Fruit fly (Drosophila melanogaster) whole organism, wandering third instar larva: Measurements from ENCODE around the gene Shab.

Experiments
- Abd-B ChIP-seq: fragments of >200 bp; optimal IDR thresholded peaks from 2 replicates; lab custom pipeline; 2017; ENCODE audit warnings: missing biosample characterization, missing genetic modification characterization
- CG32264 ChIP-seq: fragments of 200-800 bp; sonication (Bioruptor generic); optimal IDR thresholded peaks from 2 replicates; lab custom pipeline; 2016; ENCODE audit warnings: missing biosample characterization, missing genetic modification characterization
- CG9705 ChIP-seq: fragments of 200-800 bp; sonication (Bioruptor generic); optimal IDR thresholded peaks from 2 replicates; lab custom pipeline; 2018; ENCODE audit warnings: missing biosample characterization, mild to moderate bottlenecking, missing genetic modification characterization
- CrebA ChIP-seq: fragments of 200-800 bp; sonication (Bioruptor generic); optimal IDR thresholded peaks from 2 replicates; lab custom pipeline; 2016; ENCODE audit warnings: missing biosample characterization, mild to moderate bottlenecking, missing genetic modification characterization, borderline replicate concordance
- Dfd ChIP-seq: fragments of >200 bp; optimal IDR thresholded peaks from 2 replicates; lab custom pipeline; 2017; ENCODE audit warnings: missing biosample characterization, missing genetic modification characterization
- Dif ChIP-seq: fragments of 200-275, 200-300 bp; sonication (Bioruptor generic); optimal IDR thresholded peaks from 2 replicates; lab custom pipeline; 2018; ENCODE audit warnings: missing biosample characterization, missing genetic modification characterization; ENCODE audit not compliant: partially characterized antibody
- GATAd ChIP-seq: sonication (Bioruptor generic); optimal IDR thresholded peaks from 2 replicates; lab custom pipeline; 2016; ENCODE audit warnings: missing biosample characterization, missing genetic modification characterization
- HLH106 ChIP-seq: fragments of 200-800 bp; optimal IDR thresholded peaks from 3 replicates; lab custom pipeline; 2019; ENCODE audit warnings: missing biosample characterization, mild to moderate bottlenecking, missing genetic modification characterization, moderate library complexity
- Hnf4 ChIP-seq: fragments of 200-800 bp; sonication (Bioruptor generic); optimal IDR thresholded peaks from 2 replicates; lab custom pipeline; 2016; ENCODE audit warnings: missing biosample characterization, mild to moderate bottlenecking, missing genetic modification characterization
- Hr78 ChIP-seq: fragments of >200 bp; optimal IDR thresholded peaks from 2 replicates; lab custom pipeline; 2017; ENCODE audit warnings: missing biosample characterization, missing genetic modification characterization
- Hr83 ChIP-seq: fragments of 200-300 bp; sonication (Bioruptor generic); optimal IDR thresholded peaks from 2 replicates; lab custom pipeline; 2016; ENCODE audit warnings: missing biosample characterization, mild to moderate bottlenecking, missing genetic modification characterization, moderate library complexity; ENCODE audit not compliant: poor library complexity, severe bottlenecking
- Jra ChIP-seq: sonication (Bioruptor generic); optimal IDR thresholded peaks from 2 replicates; lab custom pipeline; 2016; ENCODE audit warnings: missing biosample characterization, missing genetic modification characterization
- Mio ChIP-seq: sonication (Bioruptor generic); optimal IDR thresholded peaks from 2 replicates; lab custom pipeline; 2016; ENCODE audit warnings: missing biosample characterization, missing genetic modification characterization
- Myc ChIP-seq: fragments of >200 bp; optimal IDR thresholded peaks from 2 replicates; lab custom pipeline; 2017
- N ChIP-seq: fragments of >200 bp; optimal IDR thresholded peaks from 2 replicates; lab custom pipeline; 2018; ENCODE audit warnings: missing biosample characterization, missing external identifiers, missing genetic modification characterization
- OdsH ChIP-seq: fragments of 200-800 bp; sonication (Bioruptor generic); optimal IDR thresholded peaks from 2 replicates; lab custom pipeline; 2016; ENCODE audit warnings: missing biosample characterization, mild to moderate bottlenecking, missing genetic modification characterization
- Rel ChIP-seq, 2 experiments: fragments of 200-800 bp; sonication (Bioruptor generic) in 1 of 2; optimal IDR thresholded peaks; 2 replicates in 1 of 2; 3 replicates in 1 of 2; lab custom pipeline; 2016 to 2019; ENCODE audit warnings: mild to moderate bottlenecking in 2 of 2, missing biosample characterization in 2 of 2, missing genetic modification characterization in 2 of 2, moderate library complexity in 1 of 2
- Sp1 ChIP-seq: fragments of 200-800 bp; sonication (Bioruptor generic); optimal IDR thresholded peaks from 3 replicates; lab custom pipeline; 2019; ENCODE audit warnings: missing biosample characterization, mild to moderate bottlenecking, missing genetic modification characterization, moderate library complexity
- Vsx2 ChIP-seq: fragments of 200-300, 225-300 bp; sonication (Bioruptor generic); optimal IDR thresholded peaks from 2 replicates; lab custom pipeline; 2018; ENCODE audit warnings: missing biosample characterization, missing genetic modification characterization; ENCODE audit not compliant: partially characterized antibody
- br ChIP-seq: fragments of 200-800 bp; sonication (Bioruptor generic); optimal IDR thresholded peaks from 2 replicates; lab custom pipeline; 2016; ENCODE audit warnings: missing biosample characterization, missing genetic modification characterization
- brk ChIP-seq: fragments of 200-800 bp; sonication (Bioruptor generic); optimal IDR thresholded peaks from 2 replicates; lab custom pipeline; 2016; ENCODE audit warnings: missing biosample characterization, mild to moderate bottlenecking, missing genetic modification characterization
- dl ChIP-seq, 2 experiments: fragments of 175-275, 200-275 bp in 1 of 2; fragments of 200-275 bp in 1 of 2; sonication (Bioruptor generic); optimal IDR thresholded peaks; lab custom pipeline; 2018; ENCODE audit warnings: mild to moderate bottlenecking in 2 of 2, missing biosample characterization in 2 of 2, missing genetic modification characterization in 2 of 2, moderate library complexity in 2 of 2; ENCODE audit not compliant: partially characterized antibody in 2 of 2, insufficient read depth in 1 of 2
- dmrt93B ChIP-seq: fragments of 200-800 bp; sonication (Bioruptor generic); optimal IDR thresholded peaks from 2 replicates; lab custom pipeline; 2018; ENCODE audit warnings: missing biosample characterization, mild to moderate bottlenecking, missing genetic modification characterization
- dsf ChIP-seq: sonication (Bioruptor generic); optimal IDR thresholded peaks from 2 replicates; lab custom pipeline; 2016; ENCODE audit warnings: missing biosample characterization, missing genetic modification characterization, borderline replicate concordance
- ey ChIP-seq: fragments of 200-800 bp; sonication (Bioruptor generic); optimal IDR thresholded peaks from 2 replicates; lab custom pipeline; 2016; ENCODE audit warnings: missing biosample characterization, missing genetic modification characterization
- foxo ChIP-seq, 2 experiments: fragments of 200-800 bp; sonication (Bioruptor generic); optimal IDR thresholded peaks; 2 replicates in 1 of 2; 3 replicates in 1 of 2; lab custom pipeline; 2016 to 2017; ENCODE audit warnings: missing biosample characterization in 2 of 2, missing genetic modification characterization in 2 of 2
- fru ChIP-seq: fragments of 200-800 bp; sonication (Bioruptor generic); optimal IDR thresholded peaks from 3 replicates; lab custom pipeline; 2016; ENCODE audit warnings: missing biosample characterization, mild to moderate bottlenecking, missing genetic modification characterization
- h ChIP-seq: fragments of 200-800 bp; sonication (Bioruptor generic); optimal IDR thresholded peaks from 3 replicates; lab custom pipeline; 2016; ENCODE audit warnings: missing biosample characterization, mild to moderate bottlenecking, missing genetic modification characterization
- jim ChIP-seq: fragments of 175-275, 200-325 bp; sonication (Bioruptor generic); optimal IDR thresholded peaks from 2 replicates; lab custom pipeline; 2016; ENCODE audit warnings: missing biosample characterization, mild to moderate bottlenecking, missing genetic modification characterization
- lola ChIP-seq: fragments of >200 bp; optimal IDR thresholded peaks from 2 replicates; lab custom pipeline; 2017; ENCODE audit warnings: missing biosample characterization, missing genetic modification characterization
- pan ChIP-seq: fragments of >200 bp; optimal IDR thresholded peaks from 2 replicates; lab custom pipeline; 2017
- psq ChIP-seq: fragments of 200-800 bp; sonication (Bioruptor generic); optimal IDR thresholded peaks from 3 replicates; lab custom pipeline; 2017; ENCODE audit warnings: missing biosample characterization, mild to moderate bottlenecking, missing genetic modification characterization, moderate library complexity
- rgr ChIP-seq: fragments of 200-800 bp; sonication (Bioruptor generic); optimal IDR thresholded peaks from 3 replicates; lab custom pipeline; 2016; ENCODE audit warnings: missing biosample characterization, mild to moderate bottlenecking, missing genetic modification characterization
- sage ChIP-seq: fragments of 200-800 bp; sonication (Bioruptor generic); optimal IDR thresholded peaks from 2 replicates; lab custom pipeline; 2016; ENCODE audit warnings: missing biosample characterization, mild to moderate bottlenecking, missing genetic modification characterization
- sv ChIP-seq: fragments of 200-800 bp; sonication (Bioruptor generic); optimal IDR thresholded peaks from 3 replicates; lab custom pipeline; 2016; ENCODE audit warnings: missing biosample characterization, missing genetic modification characterization
- tai ChIP-seq: sonication (Bioruptor generic); optimal IDR thresholded peaks from 2 replicates; lab custom pipeline; 2016; ENCODE audit warnings: missing biosample characterization, missing genetic modification characterization
- usp ChIP-seq: fragments of >200 bp; optimal IDR thresholded peaks from 2 replicates; lab custom pipeline; 2017; ENCODE audit warnings: missing biosample characterization, missing genetic modification characterization
- woc ChIP-seq: sonication (Bioruptor generic); optimal IDR thresholded peaks from 2 replicates; lab custom pipeline; 2016; ENCODE audit warnings: missing biosample characterization, mild to moderate bottlenecking, missing genetic modification characterization

The Shab gene

DNA sequence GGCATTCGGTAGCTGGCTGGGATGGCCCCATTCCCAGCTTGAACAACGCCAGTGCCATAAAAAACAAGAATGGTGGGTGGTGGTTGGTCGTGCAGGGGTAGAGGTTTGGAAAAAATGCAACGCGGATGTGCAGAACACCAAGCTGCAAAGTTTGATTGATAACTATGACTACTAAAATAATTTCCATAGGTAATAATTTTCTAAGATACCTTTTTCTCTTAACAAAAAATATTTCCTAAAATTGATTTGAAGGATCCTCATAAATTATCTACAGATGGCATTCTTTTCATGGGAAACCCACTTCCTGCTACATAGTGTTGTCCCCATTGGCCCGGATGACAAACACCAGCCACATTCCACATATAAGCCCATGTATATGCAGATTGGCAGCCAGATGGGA, 46.5 kb upstream of the Shab start:
- TF ChIP-seq Myc (lab: Kevin White, UChicago) (no peak), ey (peak; percentile 2), HLH106 (tag; lab: Kevin White, UChicago) (peak; percentile 11), foxo (GFP tag; optimal IDR thresholded peaks at IDR 0.05; lab: Kevin White, UChicago) (peak in 1 of 2 experiments; percentile 4)

dm6 chr3L:2848940-2849339, 45.9 kb upstream of the Shab start:
- TF ChIP-seq Sp1 (GFP tag; lab: Kevin White, UChicago) (peak; percentile 34), HLH106 (tag; lab: Kevin White, UChicago) (peak; percentile 44), dl (GFP tag; optimal IDR thresholded peaks at IDR 0.05; lab: Kevin White, UChicago; ENCODE audit: insufficient read depth in 1 of 2, partially characterized antibody in 2 of 2) (no peak), rgr (GFP tag; lab: Kevin White, UChicago) (no peak), ey (no peak), Mio (no peak), fru (no peak), Abd-B (no peak), foxo (GFP tag; optimal IDR thresholded peaks at IDR 0.05; lab: Kevin White, UChicago) (peak in 1 of 2 experiments; percentile 4), h (GFP tag; lab: Kevin White, UChicago) (no peak), Hnf4 (no peak), Jra (GFP tag; lab: Kevin White, UChicago) (no peak), dmrt93B (GFP tag; lab: Kevin White, UChicago) (no peak), lola (GFP tag; lab: Kevin White, UChicago) (no peak), Hr78 (no peak), Myc (lab: Kevin White, UChicago) (no peak)

dm6 chr3L:2850966-2851365, 43.9 kb upstream of the Shab start:
- TF ChIP-seq sv (GFP tag; lab: Kevin White, UChicago) (no peak), Rel (GFP tag; optimal IDR thresholded peaks at IDR 0.05; lab: Kevin White, UChicago) (peak; percentile 45), Rel (tag; optimal IDR thresholded peaks at IDR 0.05; lab: Kevin White, UChicago) (no peak), Myc (lab: Kevin White, UChicago) (no peak), usp (GFP tag; lab: Kevin White, UChicago) (no peak), GATAd (no peak), CG9705 (peak; percentile 13), dl (GFP tag; optimal IDR thresholded peaks at IDR 0.05; lab: Kevin White, UChicago; ENCODE audit: insufficient read depth in 1 of 2, partially characterized antibody in 2 of 2) (no peak), sage (no peak), pan (lab: Kevin White, UChicago) (no peak), rgr (GFP tag; lab: Kevin White, UChicago) (peak; percentile 68), Vsx2 (GFP tag; lab: Kevin White, UChicago) (no peak), Jra (GFP tag; lab: Kevin White, UChicago) (peak; percentile 47), dsf (GFP tag; lab: Kevin White, UChicago) (no peak), foxo (GFP tag; optimal IDR thresholded peaks at IDR 0.05; lab: Kevin White, UChicago) (peak in 1 of 2 experiments; percentile 78), ey (peak; percentile 76), Sp1 (GFP tag; lab: Kevin White, UChicago) (peak; percentile 61), Dif (GFP tag; lab: Kevin White, UChicago) (no peak), dmrt93B (GFP tag; lab: Kevin White, UChicago) (peak; percentile 12), HLH106 (tag; lab: Kevin White, UChicago) (peak; percentile 61), CG32264 (GFP tag; lab: Kevin White, UChicago) (peak; percentile 15), jim (GFP tag; lab: Kevin White, UChicago) (no peak), lola (GFP tag; lab: Kevin White, UChicago) (no peak), tai (GFP tag; lab: Kevin White, UChicago) (no peak), CrebA (no peak), N (GFP tag; lab: Kevin White, UChicago) (no peak), Hnf4 (peak; percentile 64), woc (GFP tag; lab: Kevin White, UChicago) (peak; percentile 50), Hr78 (no peak), Abd-B (no peak), fru (peak; percentile 75), Mio (no peak), Hr83 (GFP tag; lab: Kevin White, UChicago) (peak; percentile 30), psq (GFP tag; lab: Kevin White, UChicago) (peak; percentile 59), br (GFP tag; lab: Kevin White, UChicago) (peak; percentile 73), brk (GFP tag; lab: Kevin White, UChicago) (peak; percentile 55), OdsH (GFP tag; lab: Kevin White, UChicago) (peak; percentile 70), Dfd (no peak), h (GFP tag; lab: Kevin White, UChicago) (peak; percentile 80)
- TF ChIP-seq, all 38 proteins: peak for 19
